Fruit fly (Drosophila melanogaster): ENCODE results near the gene CG15172.

DNA sequence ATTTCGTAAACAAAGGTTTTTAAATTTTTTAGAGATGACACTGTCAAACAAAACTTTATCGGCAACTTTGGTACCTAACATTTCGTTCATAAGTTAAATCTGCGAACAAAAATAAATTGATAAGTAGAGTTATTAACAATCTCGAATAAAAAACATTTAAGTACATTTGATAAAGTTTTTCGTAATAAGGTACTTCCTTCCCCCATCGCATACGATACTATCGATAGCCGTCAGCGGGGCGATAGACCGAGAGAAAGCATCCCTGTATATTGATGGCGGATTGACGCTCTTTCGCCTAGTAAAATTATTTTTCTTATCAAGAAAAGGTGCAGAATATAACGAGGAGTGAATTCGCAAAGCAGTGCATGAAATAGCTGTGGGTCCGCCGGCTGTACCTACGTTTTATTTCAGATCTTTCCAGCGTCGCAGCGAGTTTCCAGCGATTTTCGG, 22.9 kb downstream of the CG15172 start, which contains the start of the genes Ttc19 and Acn:
- TF ChIP-seq Sox100B (GFP tag; optimal IDR thresholded peaks at IDR 0.05) (no peak), CG15269 (tag; optimal IDR thresholded peaks at IDR 0.05) (peak; percentile 77), Sin3A (optimal IDR thresholded peaks at IDR 0.05) (peak; percentile 64), CG4404 (GFP tag; IDR thresholded peaks at IDR 0.05) (peak; percentile 71), CTCF (GFP tag; optimal IDR thresholded peaks at IDR 0.05) (peak; percentile 26), ftz-f1 (GFP tag; optimal IDR thresholded peaks at IDR 0.05) (peak; percentile 40), stc (GFP tag; IDR thresholded peaks at IDR 0.05) (peak; percentile 77), CG3065 (GFP tag; optimal IDR thresholded peaks at IDR 0.05) (peak; percentile 54), CG13775 (GFP tag; optimal IDR thresholded peaks at IDR 0.05) (peak; percentile 91), ap (GFP tag; IDR thresholded peaks at IDR 0.05) (peak; percentile 68), kay (GFP tag; optimal IDR thresholded peaks at IDR 0.05) (peak; percentile 55), Dref (GFP tag; IDR thresholded peaks at IDR 0.05) (peak; percentile 92), CG7786 (GFP tag; optimal IDR thresholded peaks at IDR 0.05) (peak; percentile 91)
